Fruit fly (Drosophila melanogaster): ENCODE measurements around the gene CG3448.

CG3448 gene

dm6 chr3L:9467763-9468206, 16.4 kb upstream of the CG3448 start:
- TF ChIP-seq CG6792 (GFP tag; optimal IDR thresholded peaks at IDR 0.05) (no peak), CG6276 (GFP tag; optimal IDR thresholded peaks at IDR 0.05) (peak; percentile 73), salr (GFP tag; optimal IDR thresholded peaks at IDR 0.05) (peak in 1 of 2 experiments; percentile 11), CG8119 (GFP tag; IDR thresholded peaks at IDR 0.05) (peak; percentile 66), OdsH (GFP tag; optimal IDR thresholded peaks at IDR 0.05) (no peak), Blimp-1 (GFP tag; optimal IDR thresholded peaks at IDR 0.05) (no peak), spab (GFP tag; optimal IDR thresholded peaks at IDR 0.05) (peak; percentile 2), achi (GFP tag; optimal IDR thresholded peaks at IDR 0.05) (peak; percentile 9), fkh (GFP tag; optimal IDR thresholded peaks at IDR 0.05) (peak; percentile 77), topi (GFP tag; optimal IDR thresholded peaks at IDR 0.05) (no peak), CG6163 (GFP tag; IDR thresholded peaks at IDR 0.05) (peak; percentile 80; the same call in 2 of the 3 replicates), fd59A (GFP tag; optimal IDR thresholded peaks at IDR 0.05) (no peak), Sox102F (GFP tag; optimal IDR thresholded peaks at IDR 0.05) (peak; percentile 15), CG9139 (GFP tag; optimal IDR thresholded peaks at IDR 0.05) (peak; percentile 58), CG7368 (GFP tag; optimal IDR thresholded peaks at IDR 0.05) (no peak), CG6808 (GFP tag; optimal IDR thresholded peaks at IDR 0.05) (peak; percentile 59), acj6 (GFP tag; optimal IDR thresholded peaks at IDR 0.05) (no peak), CG11294 (GFP tag; IDR thresholded peaks at IDR 0.05) (no peak; the same call in 1 of the 2 replicates), dac (GFP tag; optimal IDR thresholded peaks at IDR 0.05) (no peak), Ets21C (GFP tag; optimal IDR thresholded peaks at IDR 0.05) (no peak), ss (GFP tag; optimal IDR thresholded peaks at IDR 0.05) (peak; percentile 68 to 71), CG1621 (tag; optimal IDR thresholded peaks at IDR 0.05) (peak; percentile 23), CG15336 (GFP tag; IDR thresholded peaks at IDR 0.05) (peak; percentile 60), pdm3 (GFP tag; optimal IDR thresholded peaks at IDR 0.05) (no peak), CG16779 (tag; optimal IDR thresholded peaks at IDR 0.05) (peak; percentile 8), net (GFP tag; optimal IDR thresholded peaks at IDR 0.05) (peak; percentile 44), Eip78C (GFP tag) (peak; percentile 40), esn (GFP tag; optimal IDR thresholded peaks at IDR 0.05) (no peak), fd85E (GFP tag; optimal IDR thresholded peaks at IDR 0.05) (peak; percentile 21), eg (GFP tag; IDR thresholded peaks at IDR 0.05) (peak; percentile 83), CG3919 (GFP tag; optimal IDR thresholded peaks at IDR 0.05) (peak; percentile 32), CG10631 (GFP tag; optimal IDR thresholded peaks at IDR 0.05) (no peak), CG6854 (GFP tag; optimal IDR thresholded peaks at IDR 0.05) (peak; percentile 48), Lpt (GFP tag; optimal IDR thresholded peaks at IDR 0.05) (peak; percentile 48)

DNA sequence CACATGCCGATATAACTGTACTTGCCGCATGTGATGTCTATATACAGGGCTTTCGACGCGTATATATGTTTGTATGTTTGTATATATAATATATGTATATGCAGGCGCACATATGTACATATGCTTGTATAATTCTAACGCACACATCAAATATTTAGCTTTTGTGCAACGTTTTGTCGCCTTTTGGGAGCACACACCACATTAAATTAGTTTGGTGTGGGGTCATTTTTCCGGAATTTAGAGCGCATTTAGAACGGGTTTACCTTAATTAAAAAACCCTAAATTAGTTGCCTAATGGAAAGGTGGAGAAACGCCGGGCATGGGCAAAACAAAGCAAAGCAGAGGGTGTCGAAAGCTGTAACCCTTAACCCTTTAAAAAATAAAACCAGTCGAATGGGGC, 15.9 kb upstream of the CG3448 start:
- TF ChIP-seq Hr38 (GFP tag; optimal IDR thresholded peaks at IDR 0.05) (no peak), CG9139 (GFP tag; optimal IDR thresholded peaks at IDR 0.05) (no peak), CG8632 (GFP tag; optimal IDR thresholded peaks at IDR 0.05) (no peak), vri (GFP tag; optimal IDR thresholded peaks at IDR 0.05) (no peak), CG7368 (GFP tag; optimal IDR thresholded peaks at IDR 0.05) (no peak), dac (GFP tag; optimal IDR thresholded peaks at IDR 0.05) (no peak)

- TF ChIP-seq CG3032 (tag; optimal IDR thresholded peaks at IDR 0.05), result peak; percentile 3
- TF ChIP-seq CG15336 (GFP tag; IDR thresholded peaks at IDR 0.05), result no peak
- no peak for TF ChIP-seq Eip75B (GFP tag; optimal IDR thresholded peaks at IDR 0.05)
- TF ChIP-seq CG6808 (GFP tag; optimal IDR thresholded peaks at IDR 0.05), result no peak
- TF ChIP-seq esn (GFP tag; optimal IDR thresholded peaks at IDR 0.05), result peak; percentile 6
- no peak for TF ChIP-seq spab (GFP tag; optimal IDR thresholded peaks at IDR 0.05)
- peak; percentile 52 for TF ChIP-seq CG32006 (GFP tag; optimal IDR thresholded peaks at IDR 0.05)
- TF ChIP-seq CG1621 (tag; optimal IDR thresholded peaks at IDR 0.05), result no peak
- TF ChIP-seq CG4318 (GFP tag; optimal IDR thresholded peaks at IDR 0.05), result no peak
- peak; percentile 2 for TF ChIP-seq achi (GFP tag; optimal IDR thresholded peaks at IDR 0.05)
- TF ChIP-seq Eip93F (GFP tag; optimal IDR thresholded peaks at IDR 0.05), result no peak
- TF ChIP-seq net (GFP tag; optimal IDR thresholded peaks at IDR 0.05), result peak; percentile 10
- TF ChIP-seq dsx (GFP tag; optimal IDR thresholded peaks at IDR 0.05; ENCODE audit: poor library complexity, severe bottlenecking), result no peak
- TF ChIP-seq CG6276 (GFP tag; optimal IDR thresholded peaks at IDR 0.05), result peak; percentile 6
- TF ChIP-seq Lpt (GFP tag; optimal IDR thresholded peaks at IDR 0.05), result no peak
- no peak for TF ChIP-seq CG9139 (GFP tag; optimal IDR thresholded peaks at IDR 0.05)
- no peak for TF ChIP-seq CG6854 (GFP tag; optimal IDR thresholded peaks at IDR 0.05)
- no peak for TF ChIP-seq CG11294 (GFP tag; IDR thresholded peaks at IDR 0.05)
- peak; percentile 38 for TF ChIP-seq Hr4 (GFP tag; optimal IDR thresholded peaks at IDR 0.05)
- TF ChIP-seq salr (GFP tag; optimal IDR thresholded peaks at IDR 0.05), result no peak
- TF ChIP-seq OdsH (GFP tag; optimal IDR thresholded peaks at IDR 0.05), result peak; percentile 20
- no peak for TF ChIP-seq CG6792 (GFP tag; optimal IDR thresholded peaks at IDR 0.05)
- TF ChIP-seq Hr39 (GFP tag; optimal IDR thresholded peaks at IDR 0.05), result no peak
- TF ChIP-seq Eip78C (GFP tag), result peak; percentile 73
- TF ChIP-seq Ets21C (GFP tag; optimal IDR thresholded peaks at IDR 0.05), result no peak
- TF ChIP-seq Smox (GFP tag; optimal IDR thresholded peaks at IDR 0.05), result peak; percentile 10
- TF ChIP-seq ss (GFP tag; optimal IDR thresholded peaks at IDR 0.05), result no peak
These were observed 15.2 kb upstream of the CG3448 start for dm6 chr3L:9466595-9466994.

All from whole organism, prepupa.